In the genomic region with DNA sequence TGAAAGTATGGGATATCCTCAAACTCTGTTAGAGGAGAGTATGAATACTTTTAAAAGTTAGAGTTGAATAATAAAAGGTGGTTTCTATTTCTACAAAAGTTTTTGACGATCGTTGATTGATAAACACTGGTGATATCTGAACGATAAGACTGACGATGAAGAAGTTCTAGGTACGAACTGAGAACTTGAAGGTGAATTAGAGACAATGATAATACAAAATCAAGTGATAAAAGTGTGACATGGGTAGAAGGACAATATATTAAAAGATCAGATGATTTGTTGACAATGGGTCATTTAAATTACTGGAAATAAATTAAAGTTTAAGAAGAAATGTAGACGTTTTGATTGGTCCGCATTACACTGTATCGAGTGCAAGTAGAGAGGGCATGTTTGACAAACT, we compare ENCODE assay signal across 3 worm cellular contexts.
TF ChIP-seq lines count a peak whose summit lies in the region.

A gene (minus strand): TSS at position 179 of the 400 bp plus-strand sequence.

TF ChIP-seq in whole organism, L1 larva, 84 proteins besides CTCF, POLR2A, EP300 and RAD21:
- no peak for TF ChIP-seq pag-3 (tag; optimal IDR thresholded peaks at IDR 0.05; lab: Kevin White, UChicago; ENCODE audit: borderline replicate concordance, insufficient read depth)
- peak; percentile 5 for TF ChIP-seq nhr-20 (tag; optimal IDR thresholded peaks at IDR 0.05; lab: Kevin White, UChicago)
- TF ChIP-seq ceh-88 (GFP tag; IDR thresholded peaks at IDR 0.05; lab: Robert Waterston, UW) = no peak
- TF ChIP-seq nhr-28 (tag; optimal IDR thresholded peaks at IDR 0.05; lab: Kevin White, UChicago) = no peak
- peak in 1 of 6 experiments; percentile 7 for TF ChIP-seq elt-3 (tag; optimal IDR thresholded peaks at IDR 0.05; lab: Kevin White, UChicago)
- TF ChIP-seq tbx-2 (tag; optimal IDR thresholded peaks at IDR 0.05; lab: Kevin White, UChicago) = no peak
- no peak for TF ChIP-seq mdl-1 (tag; optimal IDR thresholded peaks at IDR 0.05; lab: Kevin White, UChicago)
- no peak for TF ChIP-seq unc-130 (tag; optimal IDR thresholded peaks at IDR 0.05; lab: Kevin White, UChicago)

TF ChIP-seq in whole organism, L2 larva, 48 proteins besides CTCF, POLR2A, EP300 and RAD21:
- no peak for TF ChIP-seq lsy-2 (tag; optimal IDR thresholded peaks at IDR 0.05; lab: Kevin White, UChicago)
- TF ChIP-seq sma-9 (GFP tag; optimal IDR thresholded peaks at IDR 0.05; lab: Kevin White, UChicago) = peak; percentile 52
- TF ChIP-seq sma-9 (tag; optimal IDR thresholded peaks at IDR 0.05; lab: Kevin White, UChicago) = no peak

TF ChIP-seq in whole organism, L4 larva, 104 proteins besides CTCF, POLR2A, EP300 and RAD21:
- TF ChIP-seq unc-62 (GFP tag; optimal IDR thresholded peaks at IDR 0.05 in 1 of 2; lab: Kevin White, UChicago) (peak in 1 of 2 experiments; percentile 6), unc-62 (tag; optimal IDR thresholded peaks at IDR 0.05; lab: Kevin White, UChicago) (no peak), F26F4.8 (GFP tag; conservative IDR thresholded peaks at IDR 0.05; lab: Robert Waterston, UW) (no peak), ctbp-1 (GFP tag; IDR thresholded peaks at IDR 0.05; lab: Robert Waterston, UW) (no peak), hlh-30 (tag; optimal IDR thresholded peaks at IDR 0.05; lab: Kevin White, UChicago; ENCODE audit: insufficient read depth) (peak; percentile 52), dmd-6 (GFP tag; IDR thresholded peaks at IDR 0.05; lab: Robert Waterston, UW) (0 out of 2 replicates have a peak, but pooled peaks have one; percentile 8)
